Worm (Caenorhabditis elegans) whole organism, late embryonic: ENCODE data around the gene T11F8.1.

Experiments used
- ceh-19 ChIP-seq: fragments of 200-800 bp; sonication (Bioruptor generic); optimal IDR thresholded peaks from 2 replicates; lab custom pipeline; 2018; ENCODE audit warnings: mild to moderate bottlenecking, missing genetic modification characterization, missing compliant biosample characterization
- ceh-2 ChIP-seq: sonication (generic microtip); optimal IDR thresholded peaks from 2 replicates; lab custom pipeline; 2016; ENCODE audit warnings: missing genotype, missing genetic modification characterization, missing compliant biosample characterization
- hlh-30 ChIP-seq: sonication (generic microtip); optimal IDR thresholded peaks from 2 replicates; lab custom pipeline; 2017; ENCODE audit warnings: antibody characterized with exemption, missing genetic modification characterization, missing compliant biosample characterization; ENCODE audit not compliant: insufficient read depth
- npax-4 ChIP-seq: sonication (generic microtip); optimal IDR thresholded peaks from 2 replicates; lab custom pipeline; 2016; ENCODE audit warnings: missing genetic modification characterization, missing compliant biosample characterization
- pha-2 ChIP-seq: sonication (generic microtip); optimal IDR thresholded peaks from 2 replicates; lab custom pipeline; 2017; ENCODE audit warnings: mild to moderate bottlenecking, missing genetic modification characterization, missing compliant biosample characterization
- pqm-1 ChIP-seq: sonication (generic microtip); optimal IDR thresholded peaks from 2 replicates; lab custom pipeline; 2016; ENCODE audit warnings: missing genetic modification characterization, missing compliant biosample characterization
- unc-42 ChIP-seq: sonication (generic microtip); optimal IDR thresholded peaks from 2 replicates; lab custom pipeline; 2016; ENCODE audit warnings: missing genotype, missing genetic modification characterization, missing compliant biosample characterization

DNA sequence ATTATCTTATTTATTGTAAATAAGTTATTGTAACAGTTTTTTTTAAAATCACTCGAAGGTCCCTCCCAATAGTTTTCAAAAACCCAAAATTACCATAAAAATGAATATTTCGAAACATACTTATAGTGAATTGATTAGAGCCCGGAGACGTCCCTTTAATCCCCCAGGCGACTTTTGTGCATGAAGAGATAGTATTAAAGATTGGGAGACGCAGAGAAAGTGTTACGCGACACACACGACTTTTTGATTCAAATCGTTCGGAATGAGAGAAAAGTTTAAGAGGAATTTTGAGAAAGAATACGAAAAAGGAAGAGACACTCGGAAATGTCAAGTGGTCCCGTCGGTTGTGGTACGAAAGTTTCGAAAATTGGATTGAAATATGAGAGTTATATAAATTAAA is 13.7 kb downstream of the T11F8.1 start:
- TF ChIP-seq ceh-2 (tag; lab: Kevin White, UChicago) (no peak), npax-4 (tag; lab: Kevin White, UChicago) (no peak), ceh-19 (GFP tag; lab: Kevin White, UChicago) (no peak), hlh-30 (tag; lab: Kevin White, UChicago) (no peak), pha-2 (tag; lab: Kevin White, UChicago) (no peak), pqm-1 (no peak), unc-42 (tag; lab: Kevin White, UChicago) (no peak)
